Fruit fly (Drosophila melanogaster): ENCODE data around the gene CG18095.
A peak's percentile ranks its signal among the peaks of the same experiment; 100 is the strongest.

The CG18095 gene

DNA sequence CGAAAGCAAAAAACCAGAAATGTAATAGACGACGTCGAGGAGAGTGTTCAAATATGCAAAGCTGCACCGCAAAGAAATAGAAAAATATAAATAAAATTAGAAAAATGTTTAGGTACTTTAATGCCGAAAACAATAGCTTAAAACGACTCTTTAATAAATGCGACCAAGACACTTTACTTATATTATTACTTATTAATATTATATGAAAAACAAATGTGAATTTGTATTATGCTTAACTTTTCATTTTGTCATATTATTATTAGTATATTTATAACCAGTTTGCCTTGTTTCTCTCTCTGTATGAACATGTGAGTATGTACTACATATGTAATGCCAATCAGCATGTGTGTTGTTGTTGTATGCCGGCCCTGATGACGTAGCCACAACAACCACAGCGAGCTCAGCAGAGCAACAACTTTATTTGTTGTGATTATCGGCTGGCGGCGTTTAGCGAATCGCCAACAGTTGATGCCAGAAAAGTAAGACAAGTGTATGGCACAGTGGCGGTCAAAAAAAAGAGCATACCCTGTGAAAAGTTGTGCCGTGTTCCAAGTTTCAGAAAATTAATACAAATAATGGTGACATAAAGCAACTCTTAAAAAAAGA, 9.1 kb downstream of the CG18095 start:
- TF ChIP-seq br (GFP tag; optimal IDR thresholded peaks at IDR 0.05): peak; percentile 26
- TF ChIP-seq ey (GFP tag; optimal IDR thresholded peaks at IDR 0.05): peak; percentile 43
- peak; percentile 55 for TF ChIP-seq rgr (GFP tag; optimal IDR thresholded peaks at IDR 0.05)
- no peak for TF ChIP-seq dl (GFP tag; optimal IDR thresholded peaks at IDR 0.05; ENCODE audit: insufficient read depth in 1 of 2, partially characterized antibody in 2 of 2)
- TF ChIP-seq dmrt93B (GFP tag; optimal IDR thresholded peaks at IDR 0.05): peak; percentile 20
- TF ChIP-seq jim (GFP tag; optimal IDR thresholded peaks at IDR 0.05): no peak
- TF ChIP-seq h (GFP tag; optimal IDR thresholded peaks at IDR 0.05): no peak
- TF ChIP-seq pan (optimal IDR thresholded peaks at IDR 0.05): no peak
- no peak for TF ChIP-seq Jra (GFP tag; optimal IDR thresholded peaks at IDR 0.05)
- TF ChIP-seq brk (GFP tag; optimal IDR thresholded peaks at IDR 0.05): peak; percentile 19
- no peak for TF ChIP-seq Hr78 (GFP tag; optimal IDR thresholded peaks at IDR 0.05)
- TF ChIP-seq Hnf4 (GFP tag; optimal IDR thresholded peaks at IDR 0.05): peak; percentile 59
- TF ChIP-seq Sp1 (GFP tag; optimal IDR thresholded peaks at IDR 0.05): peak; percentile 82
- no peak for TF ChIP-seq Mio (GFP tag; optimal IDR thresholded peaks at IDR 0.05)
- peak; percentile 5 for TF ChIP-seq dsf (GFP tag; optimal IDR thresholded peaks at IDR 0.05; ENCODE audit: borderline replicate concordance)
- peak; percentile 9 for TF ChIP-seq CG9705 (GFP tag; optimal IDR thresholded peaks at IDR 0.05)
- TF ChIP-seq woc (GFP tag; optimal IDR thresholded peaks at IDR 0.05): peak; percentile 58
- TF ChIP-seq lola (GFP tag; optimal IDR thresholded peaks at IDR 0.05): no peak
- TF ChIP-seq CG32264 (GFP tag; optimal IDR thresholded peaks at IDR 0.05): no peak
- TF ChIP-seq psq (GFP tag; optimal IDR thresholded peaks at IDR 0.05): peak; percentile 67
- peak; percentile 61 for TF ChIP-seq Hr83 (GFP tag; optimal IDR thresholded peaks at IDR 0.05; ENCODE audit: poor library complexity, severe bottlenecking)
- TF ChIP-seq N (GFP tag; optimal IDR thresholded peaks at IDR 0.05): no peak
- peak in 1 of 2 experiments; percentile 60 for TF ChIP-seq foxo (GFP tag; optimal IDR thresholded peaks at IDR 0.05)
- TF ChIP-seq GATAd (GFP tag; optimal IDR thresholded peaks at IDR 0.05): peak; percentile 34
- no peak for TF ChIP-seq CrebA (GFP tag; optimal IDR thresholded peaks at IDR 0.05; ENCODE audit: borderline replicate concordance)
- no peak for TF ChIP-seq Myc (optimal IDR thresholded peaks at IDR 0.05)
- no peak for TF ChIP-seq Dif (GFP tag; optimal IDR thresholded peaks at IDR 0.05; ENCODE audit: partially characterized antibody)
- no peak for TF ChIP-seq Abd-B (GFP tag; optimal IDR thresholded peaks at IDR 0.05)
- peak; percentile 73 for TF ChIP-seq HLH106 (tag; optimal IDR thresholded peaks at IDR 0.05)
- peak; percentile 94 for TF ChIP-seq Dfd (GFP tag; optimal IDR thresholded peaks at IDR 0.05)
- TF ChIP-seq Rel (GFP tag; optimal IDR thresholded peaks at IDR 0.05): no peak
- peak; percentile 13 for TF ChIP-seq Rel (tag; optimal IDR thresholded peaks at IDR 0.05)
- no peak for TF ChIP-seq sv (GFP tag; optimal IDR thresholded peaks at IDR 0.05)
- TF ChIP-seq OdsH (GFP tag; optimal IDR thresholded peaks at IDR 0.05): peak; percentile 53
- TF ChIP-seq tai (GFP tag; optimal IDR thresholded peaks at IDR 0.05): peak; percentile 52
- peak; percentile 41 for TF ChIP-seq fru (GFP tag; optimal IDR thresholded peaks at IDR 0.05)

DNA sequence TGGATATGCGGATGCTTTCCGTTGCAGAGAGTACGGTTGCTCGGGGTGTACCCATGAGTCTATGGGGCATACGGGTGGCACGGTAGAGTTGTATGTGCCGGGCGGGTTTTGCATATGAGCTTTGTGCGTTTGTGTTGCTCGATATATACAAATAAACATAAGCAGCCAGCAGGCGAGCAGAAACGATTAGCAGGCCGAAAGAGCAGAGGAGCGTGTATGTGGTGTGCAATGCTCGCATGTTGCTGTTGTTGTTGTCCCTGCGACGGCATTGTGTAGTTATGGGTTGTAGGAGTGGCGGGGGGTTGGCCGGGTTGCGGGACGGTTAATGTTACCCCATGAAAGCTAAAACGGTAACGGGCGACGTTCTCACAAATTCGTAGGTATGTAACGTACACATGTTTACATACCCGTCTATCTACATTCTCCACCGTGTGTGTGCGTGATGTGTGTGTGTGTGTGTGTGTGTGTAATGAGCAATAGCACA, 9.7 kb downstream of the CG18095 start:
- TF ChIP-seq rgr (GFP tag; optimal IDR thresholded peaks at IDR 0.05) (no peak), Vsx2 (GFP tag; optimal IDR thresholded peaks at IDR 0.05; ENCODE audit: partially characterized antibody) (peak; percentile 5), dl (GFP tag; optimal IDR thresholded peaks at IDR 0.05; ENCODE audit: insufficient read depth in 1 of 2, partially characterized antibody in 2 of 2) (peak in 1 of 2 experiments; percentile 16)

dm6 chr2L:14020875-14021643, 10.3 kb downstream of the CG18095 start:
- TF ChIP-seq OdsH (GFP tag; optimal IDR thresholded peaks at IDR 0.05) (peak; percentile 9), Hnf4 (GFP tag; optimal IDR thresholded peaks at IDR 0.05) (peak; percentile 58), Dif (GFP tag; optimal IDR thresholded peaks at IDR 0.05; ENCODE audit: partially characterized antibody) (no peak), tai (GFP tag; optimal IDR thresholded peaks at IDR 0.05) (peak; percentile 15), woc (GFP tag; optimal IDR thresholded peaks at IDR 0.05) (peak; percentile 75), lola (GFP tag; optimal IDR thresholded peaks at IDR 0.05) (no peak), dsf (GFP tag; optimal IDR thresholded peaks at IDR 0.05; ENCODE audit: borderline replicate concordance) (no peak), fru (GFP tag; optimal IDR thresholded peaks at IDR 0.05) (peak; percentile 66), Myc (optimal IDR thresholded peaks at IDR 0.05) (no peak), Hr83 (GFP tag; optimal IDR thresholded peaks at IDR 0.05; ENCODE audit: poor library complexity, severe bottlenecking) (peak; percentile 35), CG9705 (GFP tag; optimal IDR thresholded peaks at IDR 0.05) (no peak), dmrt93B (GFP tag; optimal IDR thresholded peaks at IDR 0.05) (no peak), rgr (GFP tag; optimal IDR thresholded peaks at IDR 0.05) (peak; percentile 65), Jra (GFP tag; optimal IDR thresholded peaks at IDR 0.05) (no peak), usp (GFP tag; optimal IDR thresholded peaks at IDR 0.05) (no peak), h (GFP tag; optimal IDR thresholded peaks at IDR 0.05) (peak; percentile 71), CG32264 (GFP tag; optimal IDR thresholded peaks at IDR 0.05) (no peak), br (GFP tag; optimal IDR thresholded peaks at IDR 0.05) (peak; percentile 44), jim (GFP tag; optimal IDR thresholded peaks at IDR 0.05) (no peak), Dfd (GFP tag; optimal IDR thresholded peaks at IDR 0.05) (peak; percentile 28), sv (GFP tag; optimal IDR thresholded peaks at IDR 0.05) (peak; percentile 28), Mio (GFP tag; optimal IDR thresholded peaks at IDR 0.05) (no peak), dl (GFP tag; optimal IDR thresholded peaks at IDR 0.05; ENCODE audit: insufficient read depth in 1 of 2, partially characterized antibody in 2 of 2) (no peak), CrebA (GFP tag; optimal IDR thresholded peaks at IDR 0.05; ENCODE audit: borderline replicate concordance) (no peak), GATAd (GFP tag; optimal IDR thresholded peaks at IDR 0.05) (no peak), psq (GFP tag; optimal IDR thresholded peaks at IDR 0.05) (peak; percentile 18), Rel (GFP tag; optimal IDR thresholded peaks at IDR 0.05) (no peak), Rel (tag; optimal IDR thresholded peaks at IDR 0.05) (no peak), pan (optimal IDR thresholded peaks at IDR 0.05) (peak; percentile 23), N (GFP tag; optimal IDR thresholded peaks at IDR 0.05) (no peak), HLH106 (tag; optimal IDR thresholded peaks at IDR 0.05) (peak; percentile 49), Sp1 (GFP tag; optimal IDR thresholded peaks at IDR 0.05) (peak; percentile 46), foxo (GFP tag; optimal IDR thresholded peaks at IDR 0.05) (peak; percentile 2 to 71), Vsx2 (GFP tag; optimal IDR thresholded peaks at IDR 0.05; ENCODE audit: partially characterized antibody) (no peak)

Measured in whole organism, wandering third instar larva.